Fruit fly (Drosophila melanogaster) whole organism, embryonic: Measurements from ENCODE around the gene rdog.
A peak's percentile ranks its signal among the peaks of the same experiment; 100 is the strongest.

Source experiments
- CG10147 ChIP-seq: fragments of 200-800 bp; sonication (Bioruptor generic); optimal IDR thresholded peaks from 2 replicates; lab custom pipeline; 2019; ENCODE audit warnings: missing biosample characterization, mild to moderate bottlenecking, missing genetic modification characterization, moderate library complexity
- CG10209 ChIP-seq: fragments of 200-800 bp; sonication (Bioruptor generic); optimal IDR thresholded peaks from 3 replicates; lab custom pipeline; 2017; ENCODE audit warnings: missing biosample characterization, mild to moderate bottlenecking, missing genetic modification characterization, missing genetic modification reagents
- CG10431 ChIP-seq: fragments of 200-800 bp; sonication (Bioruptor generic); optimal IDR thresholded peaks from 3 replicates; lab custom pipeline; 2018; ENCODE audit warnings: missing biosample characterization, mild to moderate bottlenecking, missing genetic modification characterization
- CG11560 ChIP-seq: fragments of 200-800 bp; sonication (Bioruptor generic); IDR thresholded peaks from 3 replicates; pipeline ENCODE4 v1.3.6; 2022; ENCODE audit warnings: missing biosample characterization, missing genetic modification characterization
- CG12299 ChIP-seq: fragments of 200-800 bp; sonication (Bioruptor generic); optimal IDR thresholded peaks from 2 replicates; lab custom pipeline; 2018; ENCODE audit warnings: missing biosample characterization, mild to moderate bottlenecking, missing genetic modification characterization
- CG13894 ChIP-seq: fragments of 200-800 bp; sonication (Bioruptor generic); optimal IDR thresholded peaks from 3 replicates; lab custom pipeline; 2018; ENCODE audit warnings: missing biosample characterization, mild to moderate bottlenecking, missing genetic modification characterization, moderate library complexity
- CG14050 ChIP-seq: fragments of 200-800 bp; sonication (Bioruptor generic); IDR thresholded peaks from 3 replicates; pipeline ENCODE4 v1.3.6; 2022; ENCODE audit warnings: missing biosample characterization, missing genetic modification characterization
- CG14667 ChIP-seq: fragments of 200-800 bp; sonication (Bioruptor generic); IDR thresholded peaks from 2 replicates; pipeline ENCODE4 v1.3.6; 2022; ENCODE audit warnings: missing biosample characterization, missing genetic modification characterization
- CG16815 ChIP-seq: fragments of 200-800 bp; sonication (Bioruptor generic); optimal IDR thresholded peaks from 3 replicates; lab custom pipeline; 2017; ENCODE audit warnings: missing biosample characterization, mild to moderate bottlenecking, missing genetic modification characterization
- CG17328 ChIP-seq: fragments of 200-800 bp; sonication (Bioruptor generic); IDR thresholded peaks from 2 replicates; pipeline ENCODE4 v1.3.6; 2022; ENCODE audit warnings: missing biosample characterization, missing genetic modification characterization
- CG2129 ChIP-seq: fragments of 200-800 bp; sonication (Bioruptor generic); IDR thresholded peaks from 2 replicates; pipeline ENCODE4 v1.3.6; 2022; ENCODE audit warnings: missing biosample characterization, missing genetic modification characterization; ENCODE audit not compliant: partially characterized antibody
- CG2889 ChIP-seq: fragments of 200-800 bp; sonication (Bioruptor generic); IDR thresholded peaks from 3 replicates; pipeline ENCODE4 v1.3.6; 2022; ENCODE audit warnings: missing biosample characterization, missing genetic modification characterization
- CG30403 ChIP-seq: fragments of 200-800 bp; sonication (Bioruptor generic); optimal IDR thresholded peaks from 3 replicates; lab custom pipeline; 2016; ENCODE audit warnings: missing biosample characterization, missing genetic modification characterization
- CG34376 ChIP-seq: fragments of 200-800 bp; sonication (Bioruptor generic); optimal IDR thresholded peaks from 2 replicates; lab custom pipeline; 2018; ENCODE audit warnings: missing biosample characterization, mild to moderate bottlenecking, missing genetic modification characterization
- CG42726 ChIP-seq: fragments of 200-800 bp; sonication (Bioruptor generic); IDR thresholded peaks from 2 replicates; pipeline ENCODE4 v1.3.6; 2022; ENCODE audit warnings: missing biosample characterization, missing genetic modification characterization; ENCODE audit not compliant: partially characterized antibody
- CG4854 ChIP-seq: fragments of 200-800 bp; sonication (Bioruptor generic); optimal IDR thresholded peaks from 2 replicates; lab custom pipeline; 2016; ENCODE audit warnings: missing biosample characterization, missing genetic modification characterization, inconsistent platforms
- CG6175 ChIP-seq: fragments of 200-800 bp; sonication (Bioruptor generic); IDR thresholded peaks from 3 replicates; pipeline ENCODE4 v1.3.6; 2022; ENCODE audit warnings: missing biosample characterization, missing genetic modification characterization
- CG6813 ChIP-seq: fragments of 200-800 bp; sonication (Bioruptor generic); optimal IDR thresholded peaks from 2 replicates; lab custom pipeline; 2017; ENCODE audit warnings: missing biosample characterization, missing genetic modification characterization, mild to moderate bottlenecking, moderate library complexity, missing genetic modification reagents
- CG7839 ChIP-seq: fragments of 200-800 bp; sonication (Bioruptor generic); optimal IDR thresholded peaks from 3 replicates; lab custom pipeline; 2018; ENCODE audit warnings: missing biosample characterization, mild to moderate bottlenecking, missing genetic modification characterization, moderate library complexity
- CG8478 ChIP-seq: fragments of >200 bp; optimal IDR thresholded peaks from 2 replicates; lab custom pipeline; 2018
- CG9727 ChIP-seq: fragments of 200-800 bp; sonication (Bioruptor generic); optimal IDR thresholded peaks from 3 replicates; lab custom pipeline; 2017; ENCODE audit warnings: missing biosample characterization, mild to moderate bottlenecking, missing genetic modification characterization
- Doc2 ChIP-seq: fragments of 200-800 bp; sonication (Bioruptor generic); IDR thresholded peaks from 2 replicates; pipeline ENCODE4 v1.3.6; 2022; ENCODE audit warnings: missing biosample characterization, missing genetic modification characterization
- Dp ChIP-seq: fragments of 200-800 bp; sonication (Bioruptor generic); optimal IDR thresholded peaks from 2 replicates; lab custom pipeline; 2018; ENCODE audit warnings: missing biosample characterization, mild to moderate bottlenecking, missing genetic modification characterization, moderate library complexity
- E2f1 ChIP-seq: fragments of 200-800 bp; sonication (Bioruptor generic); IDR thresholded peaks from 2 replicates; pipeline ENCODE4 v1.3.6; 2022; ENCODE audit warnings: missing biosample characterization, missing genetic modification characterization
- HHEX ChIP-seq: fragments of 200-800 bp; sonication (Bioruptor generic); optimal IDR thresholded peaks from 3 replicates; lab custom pipeline; 2017; ENCODE audit warnings: missing biosample characterization, mild to moderate bottlenecking, missing genetic modification characterization, missing genetic modification reagents
- HmgD ChIP-seq: fragments of 200-800 bp; sonication (Bioruptor generic); optimal IDR thresholded peaks from 3 replicates; lab custom pipeline; 2016; ENCODE audit warnings: missing biosample characterization, missing genetic modification characterization
- Hr51 ChIP-seq, 2 experiments: fragments of 200-800 bp; sonication (Bioruptor generic); optimal IDR thresholded peaks; 2 replicates in 1 of 2; 3 replicates in 1 of 2; lab custom pipeline; 2016 to 2018; ENCODE audit warnings: missing biosample characterization in 2 of 2, missing genetic modification characterization in 2 of 2, mild to moderate bottlenecking in 1 of 2, moderate library complexity in 1 of 2
- Mrtf ChIP-seq: fragments of 200-800 bp; sonication (Bioruptor generic); IDR thresholded peaks from 3 replicates; pipeline ENCODE4 v1.3.6; 2022; ENCODE audit warnings: missing biosample characterization, missing genetic modification characterization
- Myb ChIP-seq: fragments of 200-800 bp; sonication (Bioruptor generic); optimal IDR thresholded peaks from 2 replicates; lab custom pipeline; 2016; ENCODE audit warnings: missing biosample characterization, missing genetic modification characterization
- Ptx1 ChIP-seq: fragments of 200-800 bp; sonication (Bioruptor generic); IDR thresholded peaks from 2 replicates; pipeline ENCODE4 v1.3.6; 2022; ENCODE audit warnings: missing biosample characterization, missing genetic modification characterization
- Ravus ChIP-seq: fragments of 200-800 bp; sonication (Bioruptor generic); IDR thresholded peaks from 2 replicates; pipeline ENCODE4 v1.3.6; 2022; ENCODE audit warnings: missing biosample characterization, missing genetic modification characterization
- bab2 ChIP-seq: fragments of 200-800 bp; sonication (Bioruptor generic); optimal IDR thresholded peaks from 2 replicates; lab custom pipeline; 2016; ENCODE audit warnings: missing biosample characterization, missing genetic modification characterization
- bbx ChIP-seq: fragments of 200-800 bp; sonication (Bioruptor generic); IDR thresholded peaks from 2 replicates; pipeline ENCODE4 v1.3.6; 2022; ENCODE audit warnings: missing biosample characterization, missing genetic modification characterization; ENCODE audit not compliant: partially characterized antibody
- cato ChIP-seq: fragments of 200-800 bp; sonication (Bioruptor generic); optimal IDR thresholded peaks from 2 replicates; lab custom pipeline; 2016; ENCODE audit warnings: missing biosample characterization, missing genetic modification characterization, borderline replicate concordance
- chif ChIP-seq, 2 experiments: fragments of 200-800 bp; sonication (Bioruptor generic); optimal IDR thresholded peaks; 3 replicates each; lab custom pipeline; 2016; ENCODE audit warnings: missing biosample characterization in 2 of 2, missing genetic modification characterization in 2 of 2
- crc ChIP-seq: fragments of 200-800 bp; sonication (Bioruptor generic); optimal IDR thresholded peaks from 2 replicates; lab custom pipeline; 2016; ENCODE audit warnings: missing biosample characterization, missing genetic modification characterization
- croc ChIP-seq: fragments of 200-800 bp; sonication (Bioruptor generic); conservative IDR thresholded peaks from 3 replicates; pipeline ENCODE4 v1.3.6; 2022; ENCODE audit warnings: missing biosample characterization, missing genetic modification characterization
- ems ChIP-seq: fragments of 200-800 bp; sonication (Bioruptor generic); optimal IDR thresholded peaks from 3 replicates; lab custom pipeline; 2016; ENCODE audit warnings: missing biosample characterization, missing genetic modification characterization
- fd64A ChIP-seq: fragments of 200-800 bp; sonication (Bioruptor generic); optimal IDR thresholded peaks from 3 replicates; lab custom pipeline; 2018; ENCODE audit warnings: missing biosample characterization, mild to moderate bottlenecking, missing genetic modification characterization
- grn ChIP-seq: fragments of 200-800 bp; sonication (Bioruptor generic); optimal IDR thresholded peaks from 3 replicates; lab custom pipeline; 2017; ENCODE audit warnings: missing biosample characterization, missing genetic modification characterization
- insv ChIP-seq, 2 experiments: fragments of 200-800 bp; sonication (Bioruptor generic); optimal IDR thresholded peaks; 3 replicates each; lab custom pipeline; 2016 to 2018; ENCODE audit warnings: missing biosample characterization in 2 of 2, missing genetic modification characterization in 2 of 2
- luna ChIP-seq: fragments of 200-800 bp; sonication (Bioruptor generic); optimal IDR thresholded peaks from 2 replicates; lab custom pipeline; 2016; ENCODE audit warnings: missing biosample characterization, missing genetic modification characterization
- nom ChIP-seq: fragments of 200-800 bp; sonication (Bioruptor generic); optimal IDR thresholded peaks from 2 replicates; lab custom pipeline; 2017; ENCODE audit warnings: missing biosample characterization, missing genetic modification characterization, mild to moderate bottlenecking, moderate library complexity, missing genetic modification reagents
- org-1 ChIP-seq: fragments of 200-800 bp; sonication (Bioruptor generic); optimal IDR thresholded peaks from 2 replicates; lab custom pipeline; 2017; ENCODE audit warnings: missing biosample characterization, missing genetic modification characterization
- rib ChIP-seq: fragments of 200-800 bp; sonication (Bioruptor generic); IDR thresholded peaks from 2 replicates; pipeline ENCODE4 v1.3.6; 2022; ENCODE audit warnings: missing biosample characterization, missing genetic modification characterization
- seq ChIP-seq: fragments of 200-800 bp; sonication (Bioruptor generic); IDR thresholded peaks from 2 replicates; pipeline ENCODE4 v1.3.6; 2022; ENCODE audit warnings: missing biosample characterization, missing genetic modification characterization
- ssp ChIP-seq: fragments of 200-800 bp; sonication (Bioruptor generic); IDR thresholded peaks from 2 replicates; pipeline ENCODE4 v1.3.6; 2022; ENCODE audit warnings: missing biosample characterization, missing genetic modification characterization
- stwl ChIP-seq: fragments of 200-800 bp; sonication (Bioruptor generic); optimal IDR thresholded peaks from 3 replicates; lab custom pipeline; 2018; ENCODE audit warnings: missing biosample characterization, mild to moderate bottlenecking, missing genetic modification characterization, moderate library complexity
- tap ChIP-seq: fragments of 200-800 bp; optimal IDR thresholded peaks from 3 replicates; lab custom pipeline; 2019; ENCODE audit warnings: missing biosample characterization, mild to moderate bottlenecking, missing genetic modification characterization, moderate library complexity
- tna ChIP-seq: fragments of 200-800 bp; sonication (Bioruptor generic); IDR thresholded peaks from 2 replicates; pipeline ENCODE4 v1.3.6; 2022; ENCODE audit warnings: missing biosample characterization, missing genetic modification characterization; ENCODE audit not compliant: partially characterized antibody
- usp ChIP-seq: fragments of >200 bp; optimal IDR thresholded peaks from 2 replicates; lab custom pipeline; 2017; ENCODE audit warnings: missing biosample characterization, missing genetic modification characterization

The rdog gene

DNA sequence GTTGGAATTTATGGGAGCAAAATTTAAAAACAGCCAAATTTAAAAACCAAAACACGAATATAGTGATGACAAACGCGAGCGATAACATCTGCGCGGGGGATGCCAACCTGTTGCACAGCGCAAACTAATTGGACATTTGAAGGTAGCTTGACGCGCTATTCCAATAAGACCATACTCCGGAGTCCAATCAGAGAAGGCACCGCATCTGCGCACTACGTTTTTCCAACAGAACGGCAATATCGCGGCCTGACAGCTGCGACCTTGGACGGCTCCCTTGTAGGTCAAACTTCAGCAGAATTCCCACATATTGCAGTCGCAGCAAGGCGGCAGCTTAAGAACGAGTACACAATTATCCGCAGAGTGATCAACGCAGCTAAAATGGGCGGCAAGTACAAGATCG lies 9.8 kb upstream of the rdog start, which contains the start of the genes CG11882 and Pglym78 (continued):
- TF ChIP-seq Myb (peak; percentile 86), stwl (tag; lab: Kevin White, UChicago) (peak; percentile 90), CG4854 (GFP tag; lab: Kevin White, UChicago) (no peak), CG34376 (peak; percentile 21), CG6175 (no peak), tna (GFP tag; lab: Robert Waterston, UW) (peak; percentile 37; the same call in 1 of the 2 replicates), E2f1 (peak; percentile 49), ssp (GFP tag; lab: Robert Waterston, UW) (peak; percentile 35; the same call in 1 of the 2 replicates), Doc2 (GFP tag; lab: Robert Waterston, UW) (no peak), rib (peak; percentile 58), CG10209 (GFP tag; lab: Kevin White, UChicago) (no peak), org-1 (GFP tag; lab: Kevin White, UChicago) (no peak), CG11560 (no peak), croc (no peak), bab2 (peak; percentile 51), grn (GFP tag; lab: Kevin White, UChicago) (peak; percentile 67), Mrtf (GFP tag; lab: Robert Waterston, UW) (no peak), HHEX (no peak), crc (GFP tag; lab: Kevin White, UChicago) (no peak), Ptx1 (GFP tag; lab: Robert Waterston, UW) (peak; percentile 60), seq (GFP tag; lab: Robert Waterston, UW) (0 out of 2 replicates have a peak, but pooled peaks have one; percentile 27), CG17328 (GFP tag; lab: Robert Waterston, UW) (peak; percentile 40; the same call in 1 of the 2 replicates), CG12299 (tag; lab: Kevin White, UChicago) (no peak), usp (GFP tag; lab: Kevin White, UChicago) (no peak), ems (GFP tag; lab: Kevin White, UChicago) (no peak), CG14667 (no peak), Hr51 (GFP tag; optimal IDR thresholded peaks at IDR 0.05; lab: Kevin White, UChicago) (peak; percentile 16 to 31), bbx (GFP tag; lab: Robert Waterston, UW) (peak; percentile 55; the same call in 1 of the 2 replicates), CG14050 (GFP tag; lab: Robert Waterston, UW) (no peak), insv (GFP tag; optimal IDR thresholded peaks at IDR 0.05; lab: Kevin White, UChicago) (peak; percentile 100), Dp (peak; percentile 76), HmgD (GFP tag; lab: Kevin White, UChicago) (peak; percentile 80), CG9727 (peak; percentile 6), tap (tag; lab: Kevin White, UChicago) (no peak), CG42726 (GFP tag; lab: Robert Waterston, UW) (peak; percentile 27; the same call in 1 of the 2 replicates), chif (GFP tag; optimal IDR thresholded peaks at IDR 0.05; lab: Kevin White, UChicago) (peak in 1 of 2 experiments; percentile 25), CG8478 (peak; percentile 20), CG2129 (GFP tag; lab: Robert Waterston, UW) (0 out of 2 replicates have a peak, but pooled peaks have one; percentile 15), CG2889 (no peak), fd64A (GFP tag; lab: Kevin White, UChicago) (no peak), CG10431 (no peak), CG10147 (GFP tag; lab: Kevin White, UChicago) (no peak), CG30403 (GFP tag; lab: Kevin White, UChicago) (peak; percentile 50), CG16815 (GFP tag; lab: Kevin White, UChicago) (no peak), CG6813 (GFP tag; lab: Kevin White, UChicago) (no peak), Ravus (no peak), luna (GFP tag; lab: Kevin White, UChicago) (no peak), cato (GFP tag; lab: Kevin White, UChicago) (no peak), CG13894 (tag; lab: Kevin White, UChicago) (peak; percentile 74), CG7839 (no peak), nom (GFP tag; lab: Kevin White, UChicago) (peak; percentile 51)
